Fruit fly (Drosophila melanogaster): Measurements from ENCODE around the gene Mi-2.

The Mi-2 gene

dm6 chr3L:19910054-19910414, at the start of gene Mi-2, which contains the start of gene Prp3:
TSS of gene Mi-2 (minus strand) at chr3L:19910215.
TSS of gene Prp3 (plus strand) at chr3L:19910300.
- TF ChIP-seq noc (tag; optimal IDR thresholded peaks at IDR 0.05) = no peak

DNA sequence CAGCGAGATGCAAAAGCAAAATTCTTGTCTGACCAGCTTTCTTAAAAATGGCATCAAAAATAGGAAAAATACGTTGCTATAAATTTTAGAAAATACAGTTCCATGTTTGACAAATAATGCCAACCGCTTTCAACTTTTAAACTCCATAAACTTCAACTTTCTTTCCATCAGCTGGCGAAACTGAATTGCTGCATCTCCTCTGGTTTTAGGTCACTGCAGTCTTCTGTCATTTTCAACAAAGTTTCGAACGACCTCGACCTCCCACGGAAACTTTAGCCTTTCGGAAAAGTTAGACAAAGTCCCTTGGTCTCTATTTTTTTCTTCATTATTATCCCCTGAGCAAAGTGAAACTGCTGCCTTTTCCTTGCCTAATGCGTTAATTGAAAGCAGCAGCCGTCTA, 45.7 kb upstream of the Mi-2 start, which contains the start of gene CG42263:
Gene CG42263, minus strand, starts transcription at position 101 of the 400 bp plus-strand sequence.
- no peak for TF ChIP-seq noc (tag; optimal IDR thresholded peaks at IDR 0.05)

- no peak for TF ChIP-seq noc (tag; optimal IDR thresholded peaks at IDR 0.05)
Observed at dm6 chr3L:19954426-19954825, 44.4 kb upstream of the Mi-2 start, which contains the start of gene CG42654. TSS of gene CG42654 (minus strand) at chr3L:19954526.

dm6 chr3L:19953612-19954011, 43.6 kb upstream of the Mi-2 start, which contains the start of gene CG42655:
TSS of gene CG42655 (minus strand) at chr3L:19953712.
- TF ChIP-seq noc (tag; optimal IDR thresholded peaks at IDR 0.05) = no peak

DNA sequence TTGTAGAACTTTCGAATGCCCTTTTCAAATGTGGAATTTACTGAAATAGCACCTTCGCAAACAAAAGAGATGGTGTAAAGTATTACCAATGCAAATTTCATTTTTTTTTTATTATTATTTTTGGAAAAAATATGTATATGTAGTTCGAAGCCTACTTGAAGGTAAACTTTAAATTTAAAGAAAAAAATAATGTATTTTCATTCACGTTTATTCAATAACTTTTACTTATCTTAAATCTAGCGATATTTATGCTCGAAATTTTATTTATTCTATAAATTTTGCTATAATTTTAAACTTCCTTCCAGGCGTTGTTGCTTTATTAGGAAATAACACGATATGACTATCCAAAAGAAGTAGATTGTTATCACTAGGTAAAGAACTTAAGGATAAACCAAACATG, 42.7 kb upstream of the Mi-2 start, which contains the start of gene CG33710:
Gene CG33710, minus strand, starts transcription at position 101 of the 400 bp plus-strand sequence.
- TF ChIP-seq noc (tag; optimal IDR thresholded peaks at IDR 0.05) = no peak

- TF ChIP-seq noc (tag; optimal IDR thresholded peaks at IDR 0.05) = no peak
Observed at dm6 chr3L:19951868-19952267, 41.9 kb upstream of the Mi-2 start, which contains the start of gene CG34258. TSS of gene CG34258 (minus strand) at chr3L:19951968.

DNA sequence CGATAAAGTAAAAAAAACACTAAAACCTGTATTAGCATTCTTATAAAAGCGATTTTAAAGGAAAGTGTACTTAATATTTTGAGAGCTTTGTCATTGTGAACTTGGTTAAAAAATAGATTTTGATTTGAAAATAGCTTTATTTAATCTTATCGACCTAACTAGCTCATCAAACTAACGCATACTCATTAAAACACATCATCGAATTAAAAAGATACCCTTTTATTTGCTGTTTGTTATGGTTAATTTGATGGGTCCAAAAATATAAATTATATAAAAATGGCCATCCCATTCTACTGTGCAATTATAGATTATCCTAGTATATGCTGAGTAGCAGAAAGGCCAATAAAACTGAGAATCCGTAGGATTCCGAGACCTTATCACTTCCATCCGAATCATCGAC, 41.0 kb upstream of the Mi-2 start, which contains the start of gene CG32219:
Gene CG32219, minus strand, starts transcription at position 101 of the 400 bp plus-strand sequence.
- no peak for TF ChIP-seq noc (tag; optimal IDR thresholded peaks at IDR 0.05)

DNA sequence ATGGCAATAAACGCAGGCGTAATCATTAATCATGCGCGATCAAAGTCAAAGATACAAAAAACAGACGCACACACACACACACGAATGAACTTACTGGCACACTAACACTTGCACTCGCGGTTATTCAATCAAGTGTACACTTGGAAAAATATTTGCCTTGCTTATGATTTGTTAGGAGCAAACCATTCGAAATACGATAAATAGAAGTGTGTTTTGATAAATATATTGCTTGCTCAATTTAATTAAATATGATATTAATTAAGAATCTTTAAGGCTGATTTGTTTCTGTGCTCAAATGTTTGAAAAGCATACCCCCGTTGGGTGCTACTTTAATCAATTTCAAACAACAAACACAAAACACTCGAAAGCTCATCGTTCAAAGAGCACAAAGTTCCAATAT, 35.5 kb upstream of the Mi-2 start:
- TF ChIP-seq noc (tag; optimal IDR thresholded peaks at IDR 0.05) = no peak

- peak; percentile 37 for TF ChIP-seq noc (tag; optimal IDR thresholded peaks at IDR 0.05)
Observed at dm6 chr3L:19941162-19941561, 31.1 kb upstream of the Mi-2 start.

DNA sequence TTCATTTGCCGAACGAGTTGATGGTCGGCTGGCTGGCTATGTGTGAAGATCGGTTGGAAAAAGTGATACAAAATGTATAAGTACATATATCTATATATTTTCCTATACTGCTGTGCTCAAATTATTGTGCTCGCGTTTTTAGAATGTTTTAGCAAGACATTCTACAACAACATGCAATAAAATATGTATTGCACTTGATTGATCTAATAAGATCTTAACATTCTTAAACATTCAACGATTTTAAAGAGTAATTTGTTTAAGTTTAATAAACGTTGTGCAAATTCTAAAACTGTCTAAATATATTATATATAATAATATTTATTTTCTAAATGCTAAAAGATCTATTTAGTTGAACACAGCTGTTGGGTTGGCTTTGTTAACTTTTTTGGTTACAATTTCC, 30.3 kb upstream of the Mi-2 start:
- no peak for TF ChIP-seq noc (tag; optimal IDR thresholded peaks at IDR 0.05)

dm6 chr3L:19939024-19939423, 29.0 kb upstream of the Mi-2 start, which contains the start of gene Ac76E:
TSS of gene Ac76E (plus strand) at chr3L:19939287.
- TF ChIP-seq noc (tag; optimal IDR thresholded peaks at IDR 0.05) = peak; percentile 20

- TF ChIP-seq noc (tag; optimal IDR thresholded peaks at IDR 0.05) = no peak
Observed at dm6 chr3L:19932917-19933316, 22.9 kb upstream of the Mi-2 start.

DNA sequence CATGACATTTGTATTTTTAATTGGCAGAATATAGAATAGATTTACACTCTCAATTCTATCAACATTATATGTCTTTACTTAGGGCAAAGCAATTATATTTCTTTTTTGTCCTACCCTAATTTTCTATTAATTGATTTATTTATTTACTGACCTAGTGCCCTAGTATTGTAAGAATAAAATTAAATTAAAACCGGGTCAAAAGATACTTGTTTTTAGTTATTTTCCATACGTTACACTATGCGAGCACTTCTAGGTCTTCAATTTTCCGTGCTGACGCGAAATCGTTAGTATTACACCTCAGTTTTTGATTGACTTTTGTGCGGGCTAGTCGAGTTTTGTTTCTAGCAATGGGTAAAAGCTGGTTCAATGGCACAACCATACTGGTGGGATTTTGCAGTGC, 21.4 kb upstream of the Mi-2 start, which contains the start of gene CG46462:
Gene CG46462, plus strand, starts transcription at position 301 of the 400 bp plus-strand sequence.
- no peak for TF ChIP-seq noc (tag; optimal IDR thresholded peaks at IDR 0.05)

DNA sequence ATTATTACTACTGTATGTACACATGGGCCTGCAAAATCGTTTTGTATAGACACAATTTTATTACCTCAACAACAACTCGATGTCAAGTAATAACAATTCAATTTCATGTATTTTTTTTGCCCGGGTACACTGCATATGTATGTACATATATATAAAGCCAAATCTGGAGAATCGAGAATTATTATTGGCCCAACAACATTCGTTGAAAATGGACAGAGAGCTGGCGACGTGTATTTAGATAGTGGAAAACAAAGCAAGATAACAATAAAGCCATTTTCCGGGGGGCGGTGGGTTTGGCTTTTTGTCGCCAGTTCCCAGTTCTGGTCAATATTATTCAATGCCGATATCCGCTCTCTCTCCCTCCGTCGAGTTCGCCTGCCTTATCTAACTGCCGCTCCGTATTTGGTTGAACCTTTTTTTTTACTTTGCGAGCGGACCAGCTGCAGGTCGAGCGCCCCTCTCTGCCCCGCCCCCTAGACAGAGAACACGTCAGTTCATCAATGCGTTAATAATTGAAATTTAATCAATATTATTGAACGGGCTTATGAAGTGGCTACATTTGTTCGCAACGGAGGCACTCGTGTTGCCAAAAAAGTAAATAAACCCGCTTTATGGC, 19.8 kb upstream of the Mi-2 start:
- no peak for TF ChIP-seq noc (tag; optimal IDR thresholded peaks at IDR 0.05)

dm6 chr3L:19929051-19929718, 19.2 kb upstream of the Mi-2 start:
- TF ChIP-seq noc (tag; optimal IDR thresholded peaks at IDR 0.05) = no peak

dm6 chr3L:19928435-19929011, 18.5 kb upstream of the Mi-2 start, which contains the start of the genes CG8004 and RhoGDI:
TSS of gene CG8004 (minus strand) at chr3L:19928508.
TSS of gene RhoGDI (plus strand) at chr3L:19928743.
- peak; percentile 16 for TF ChIP-seq noc (tag; optimal IDR thresholded peaks at IDR 0.05)
